Worm (Caenorhabditis elegans) whole organism, late embryonic: ENCODE measurements around the gene str-131.

Experiments
- C38D4.7 ChIP-seq: fragments of 200-800 bp; sonication (Bioruptor generic); optimal IDR thresholded peaks from 2 replicates; lab custom pipeline; 2018; ENCODE audit warnings: mild to moderate bottlenecking, missing genetic modification characterization, moderate library complexity, missing compliant biosample characterization
- ahr-1 ChIP-seq: sonication (generic microtip); optimal IDR thresholded peaks from 2 replicates; lab custom pipeline; 2016; ENCODE audit warnings: missing genetic modification characterization, missing compliant biosample characterization
- ceh-14 ChIP-seq: sonication (generic microtip); optimal IDR thresholded peaks from 2 replicates; lab custom pipeline; 2016; ENCODE audit warnings: missing genotype, missing genetic modification characterization, missing compliant biosample characterization
- ceh-2 ChIP-seq: sonication (generic microtip); optimal IDR thresholded peaks from 2 replicates; lab custom pipeline; 2016; ENCODE audit warnings: missing genotype, missing genetic modification characterization, missing compliant biosample characterization
- ceh-30 ChIP-seq: fragments of 150-350 bp; optimal IDR thresholded peaks from 2 replicates; lab custom pipeline; 2014; ENCODE audit warnings: missing biosample characterization, missing genetic modification characterization
- ceh-31 ChIP-seq: sonication (generic microtip); optimal IDR thresholded peaks from 2 replicates; lab custom pipeline; 2016; ENCODE audit warnings: missing genetic modification characterization, missing compliant biosample characterization
- ceh-34 ChIP-seq: sonication (generic microtip); optimal IDR thresholded peaks from 2 replicates; lab custom pipeline; 2016; ENCODE audit warnings: mild to moderate bottlenecking, missing genetic modification characterization, missing compliant biosample characterization
- che-1 ChIP-seq: sonication (generic microtip); optimal IDR thresholded peaks from 2 replicates; lab custom pipeline; 2016; ENCODE audit warnings: mild to moderate bottlenecking, missing genetic modification characterization, missing compliant biosample characterization
- elt-4 ChIP-seq: sonication (generic microtip); optimal IDR thresholded peaks from 2 replicates; lab custom pipeline; 2016; ENCODE audit warnings: missing genetic modification characterization, missing compliant biosample characterization
- ets-4 ChIP-seq: sonication (generic microtip); optimal IDR thresholded peaks from 2 replicates; lab custom pipeline; 2016; ENCODE audit warnings: missing genetic modification characterization, missing compliant biosample characterization
- eyg-1 ChIP-seq: sonication (generic microtip); optimal IDR thresholded peaks from 2 replicates; lab custom pipeline; 2016; ENCODE audit warnings: missing genotype, missing genetic modification characterization, missing compliant biosample characterization
- fkh-6 ChIP-seq: sonication (generic microtip); optimal IDR thresholded peaks from 2 replicates; lab custom pipeline; 2016; ENCODE audit warnings: missing genetic modification characterization, missing compliant biosample characterization
- gmeb-2 ChIP-seq: sonication (generic microtip); optimal IDR thresholded peaks from 2 replicates; lab custom pipeline; 2016; ENCODE audit warnings: missing genetic modification characterization, inconsistent platforms, missing compliant biosample characterization
- hlh-13 ChIP-seq: fragments of 200-800 bp; sonication (Bioruptor generic); optimal IDR thresholded peaks from 2 replicates; lab custom pipeline; 2018; ENCODE audit warnings: mild to moderate bottlenecking, missing genetic modification characterization, missing compliant biosample characterization
- hlh-15 ChIP-seq: sonication (generic microtip); optimal IDR thresholded peaks from 2 replicates; lab custom pipeline; 2016; ENCODE audit warnings: missing genetic modification characterization, missing compliant biosample characterization
- hlh-30 ChIP-seq: sonication (generic microtip); optimal IDR thresholded peaks from 2 replicates; lab custom pipeline; 2017; ENCODE audit warnings: antibody characterized with exemption, missing genetic modification characterization, missing compliant biosample characterization; ENCODE audit not compliant: insufficient read depth
- lim-6 ChIP-seq: sonication (generic microtip); optimal IDR thresholded peaks from 2 replicates; lab custom pipeline; 2016; ENCODE audit warnings: missing genetic modification characterization, missing compliant biosample characterization
- madf-2 ChIP-seq: sonication (generic microtip); optimal IDR thresholded peaks from 2 replicates; lab custom pipeline; 2017; ENCODE audit warnings: missing genetic modification characterization, missing compliant biosample characterization
- nfya-1 ChIP-seq: sonication (generic microtip); optimal IDR thresholded peaks from 2 replicates; lab custom pipeline; 2017; ENCODE audit warnings: missing genetic modification characterization, mild to moderate bottlenecking, missing compliant biosample characterization, antibody characterized with exemption, moderate library complexity
- nhr-11 ChIP-seq: fragments of 150-350 bp; optimal IDR thresholded peaks from 2 replicates; lab custom pipeline; 2014; ENCODE audit warnings: missing biosample characterization, missing genetic modification characterization
- nhr-232 ChIP-seq: sonication (generic microtip); optimal IDR thresholded peaks from 2 replicates; lab custom pipeline; 2016; ENCODE audit warnings: missing genetic modification characterization, missing compliant biosample characterization
- npax-4 ChIP-seq: sonication (generic microtip); optimal IDR thresholded peaks from 2 replicates; lab custom pipeline; 2016; ENCODE audit warnings: missing genetic modification characterization, missing compliant biosample characterization
- odd-2 ChIP-seq: sonication (generic microtip); optimal IDR thresholded peaks from 2 replicates; lab custom pipeline; 2017; ENCODE audit warnings: antibody characterized with exemption, mild to moderate bottlenecking, missing genetic modification characterization, missing compliant biosample characterization
- pag-3 ChIP-seq: sonication (generic microtip); optimal IDR thresholded peaks from 2 replicates; lab custom pipeline; 2016; ENCODE audit warnings: missing compliant biosample characterization, missing genetic modification characterization, borderline replicate concordance
- pat-9 ChIP-seq: fragments of 200-800 bp; sonication (Bioruptor generic); optimal IDR thresholded peaks from 2 replicates; lab custom pipeline; 2018; ENCODE audit warnings: mild to moderate bottlenecking, missing genetic modification characterization, moderate library complexity, missing compliant biosample characterization
- pax-1 ChIP-seq: fragments of 150-350 bp; optimal IDR thresholded peaks from 2 replicates; lab custom pipeline; 2014; ENCODE audit warnings: missing biosample characterization, missing genetic modification characterization
- pha-2 ChIP-seq: sonication (generic microtip); optimal IDR thresholded peaks from 2 replicates; lab custom pipeline; 2017; ENCODE audit warnings: mild to moderate bottlenecking, missing genetic modification characterization, missing compliant biosample characterization
- pqm-1 ChIP-seq: sonication (generic microtip); optimal IDR thresholded peaks from 2 replicates; lab custom pipeline; 2016; ENCODE audit warnings: missing genetic modification characterization, missing compliant biosample characterization
- pros-1 ChIP-seq: fragments of 150-350 bp; optimal IDR thresholded peaks from 2 replicates; lab custom pipeline; 2014; ENCODE audit warnings: missing biosample characterization, missing genetic modification reagents, missing genetic modification characterization
- sdc-2 ChIP-seq: sonication (generic microtip); optimal IDR thresholded peaks from 2 replicates; lab custom pipeline; 2016; ENCODE audit warnings: missing genotype, missing genetic modification characterization, missing compliant biosample characterization
- sox-4 ChIP-seq: sonication (generic microtip); optimal IDR thresholded peaks from 2 replicates; lab custom pipeline; 2017; ENCODE audit warnings: mild to moderate bottlenecking, missing genetic modification characterization, inconsistent platforms, missing compliant biosample characterization
- syd-9 ChIP-seq: sonication (generic microtip); optimal IDR thresholded peaks from 2 replicates; lab custom pipeline; 2016; ENCODE audit warnings: mild to moderate bottlenecking, missing genetic modification characterization, moderate library complexity, missing compliant biosample characterization
- tbx-2 ChIP-seq: sonication (generic microtip); optimal IDR thresholded peaks from 2 replicates; lab custom pipeline; 2016; ENCODE audit warnings: missing genetic modification characterization, missing compliant biosample characterization
- tbx-7 ChIP-seq: sonication (generic microtip); optimal IDR thresholded peaks from 2 replicates; lab custom pipeline; 2016; ENCODE audit warnings: missing genotype, missing genetic modification characterization, missing compliant biosample characterization
- unc-3 ChIP-seq, 2 experiments: fragments of 200-800 bp in 1 of 2; sonication (Bioruptor generic) in 1 of 2; sonication (generic microtip) in 1 of 2; conservative IDR thresholded peaks in 1 of 2; optimal IDR thresholded peaks in 1 of 2; 2 replicates each; pipeline versions ENCODE4 v1.3.6 to Lab custom; 2016 to 2022; ENCODE audit warnings: missing compliant biosample characterization in 2 of 2, missing genetic modification characterization in 2 of 2, missing genetic modification reagents in 1 of 2
- unc-55 ChIP-seq: sonication (generic microtip); optimal IDR thresholded peaks from 2 replicates; lab custom pipeline; 2017; ENCODE audit warnings: missing biosample characterization, missing genetic modification reagents, missing genetic modification characterization
- unc-86 ChIP-seq: sonication (generic microtip); optimal IDR thresholded peaks from 2 replicates; lab custom pipeline; 2016; ENCODE audit warnings: missing genetic modification characterization, missing compliant biosample characterization

Gene str-131

DNA sequence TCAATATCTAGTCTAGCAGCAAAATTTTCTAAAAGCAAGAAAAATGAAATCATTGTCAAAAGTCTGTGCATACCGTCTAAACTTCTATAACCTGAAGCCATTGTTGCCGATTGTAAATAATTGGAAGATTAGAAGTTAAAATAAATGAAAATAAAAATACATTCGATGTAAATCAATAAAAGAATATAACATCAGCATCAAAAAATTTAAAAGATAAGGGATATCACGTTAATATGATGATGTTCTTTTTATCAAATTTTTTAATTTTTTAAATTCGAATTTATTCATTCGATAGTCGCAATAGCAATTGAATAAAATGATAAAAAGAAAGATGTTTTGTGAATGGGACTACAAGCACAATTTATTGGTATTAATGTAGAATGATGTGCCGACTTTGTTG is 3.7 kb upstream of the str-131 start, which contains the start of gene C09H5.7:
Gene C09H5.7, minus strand, starts transcription at position 101 of the 400 bp plus-strand sequence.
- TF ChIP-seq pha-2 (tag; lab: Kevin White, UChicago), result no peak
- no peak for TF ChIP-seq nhr-11 (tag; lab: Kevin White, UChicago)
- no peak for TF ChIP-seq elt-4 (tag; lab: Kevin White, UChicago)
- TF ChIP-seq fkh-6 (tag; lab: Kevin White, UChicago), result no peak
- no peak for TF ChIP-seq madf-2
- TF ChIP-seq npax-4, result no peak
- TF ChIP-seq pqm-1 (tag; lab: Kevin White, UChicago), result no peak
- no peak for TF ChIP-seq hlh-15 (tag; lab: Kevin White, UChicago)
- TF ChIP-seq pros-1, result no peak
- TF ChIP-seq pag-3 (tag; lab: Kevin White, UChicago), result no peak
- no peak for TF ChIP-seq ets-4 (tag; lab: Kevin White, UChicago)
- TF ChIP-seq tbx-7, result no peak
- no peak for TF ChIP-seq sox-4 (tag; lab: Kevin White, UChicago)
- TF ChIP-seq unc-86, result no peak
- TF ChIP-seq odd-2 (tag; lab: Kevin White, UChicago), result no peak
- TF ChIP-seq sdc-2 (tag; lab: Kevin White, UChicago), result no peak
- TF ChIP-seq ceh-30 (tag; lab: Kevin White, UChicago), result no peak
- no peak for TF ChIP-seq ceh-31 (tag; lab: Kevin White, UChicago)
- TF ChIP-seq C38D4.7, result no peak
- no peak for TF ChIP-seq syd-9 (tag; lab: Kevin White, UChicago)
- TF ChIP-seq, all 69 proteins: peak for 0

DNA sequence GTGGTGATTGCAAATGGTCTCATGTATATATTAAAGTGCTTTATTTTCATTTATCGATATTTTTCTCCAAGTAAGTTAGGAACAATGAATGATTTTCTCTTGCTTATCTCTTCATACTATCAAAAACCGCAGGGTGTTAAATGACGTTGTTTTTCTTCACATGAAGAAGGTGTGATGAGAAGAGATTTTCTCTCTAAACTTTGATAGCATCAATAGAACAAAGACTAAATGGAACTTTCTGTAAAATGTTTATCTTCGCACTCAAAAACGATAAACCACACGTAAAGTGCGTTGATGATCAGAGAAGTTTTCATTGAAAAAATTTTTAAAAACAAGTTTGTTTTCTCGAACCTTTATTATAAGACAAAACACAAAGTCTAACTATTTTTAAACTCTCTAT is 1.7 kb downstream of the str-131 start:
- TF ChIP-seq nfya-1 (tag; lab: Kevin White, UChicago), result no peak
- TF ChIP-seq elt-4 (tag; lab: Kevin White, UChicago), result no peak
- no peak for TF ChIP-seq madf-2
- TF ChIP-seq ceh-2 (tag; lab: Kevin White, UChicago), result no peak

- no peak for TF ChIP-seq che-1
- no peak for TF ChIP-seq pha-2 (tag; lab: Kevin White, UChicago)
- no peak for TF ChIP-seq hlh-13 (GFP tag; lab: Kevin White, UChicago)
- no peak for TF ChIP-seq tbx-7
- no peak for TF ChIP-seq lim-6 (tag; lab: Kevin White, UChicago)
- TF ChIP-seq sox-4 (tag; lab: Kevin White, UChicago), result no peak
- no peak for TF ChIP-seq eyg-1 (tag; lab: Kevin White, UChicago)
Measured at ce11 chrV:8075712-8076111, 5.8 kb downstream of the str-131 start, which contains the start of gene catp-3. TSS of gene catp-3 (plus strand) at chrV:8076012.

ce11 chrV:8073162-8073561 is 8.3 kb downstream of the str-131 start:
- TF ChIP-seq nhr-232 (tag; lab: Kevin White, UChicago) (no peak), ceh-14 (no peak), pax-1 (tag; lab: Kevin White, UChicago) (no peak), unc-3 (GFP tag; conservative IDR thresholded peaks at IDR 0.05; lab: Robert Waterston, UW) (no peak), unc-3 (tag; optimal IDR thresholded peaks at IDR 0.05; lab: Kevin White, UChicago) (no peak), sox-4 (tag; lab: Kevin White, UChicago) (no peak), ceh-34 (tag; lab: Kevin White, UChicago) (no peak), pqm-1 (tag; lab: Kevin White, UChicago) (no peak), pat-9 (tag; lab: Kevin White, UChicago) (no peak), pag-3 (tag; lab: Kevin White, UChicago) (no peak), gmeb-2 (tag; lab: Kevin White, UChicago) (no peak), ahr-1 (tag; lab: Kevin White, UChicago) (no peak), unc-55 (no peak), ets-4 (tag; lab: Kevin White, UChicago) (no peak), tbx-7 (no peak), tbx-2 (tag; lab: Kevin White, UChicago) (no peak), hlh-30 (no peak)
